Worm (Caenorhabditis elegans): Measurements from ENCODE around the gene aqp-10.

The aqp-10 gene

ce11 chrII:9729196-9729595 lies 40.5 kb downstream of the aqp-10 start:
- TF ChIP-seq ceh-9 (tag; optimal IDR thresholded peaks at IDR 0.05) (no peak), lin-15B (tag; optimal IDR thresholded peaks at IDR 0.05) (peak; percentile 35), elt-1 (tag; optimal IDR thresholded peaks at IDR 0.05) (no peak), egl-5 (tag; optimal IDR thresholded peaks at IDR 0.05) (no peak), unc-62 (GFP tag; optimal IDR thresholded peaks at IDR 0.05) (no peak), nhr-23 (tag; optimal IDR thresholded peaks at IDR 0.05) (peak; percentile 71), pha-4 (tag; optimal IDR thresholded peaks at IDR 0.05) (peak; percentile 41), fkh-2 (tag; optimal IDR thresholded peaks at IDR 0.05) (no peak), snpc-4 (tag; optimal IDR thresholded peaks at IDR 0.05) (no peak), aly-2 (tag; optimal IDR thresholded peaks at IDR 0.05) (no peak), nhr-25 (tag; optimal IDR thresholded peaks at IDR 0.05) (peak; percentile 59), ceh-28 (tag; optimal IDR thresholded peaks at IDR 0.05) (no peak), ztf-11 (tag; optimal IDR thresholded peaks at IDR 0.05) (no peak), eor-1 (tag; optimal IDR thresholded peaks at IDR 0.05) (no peak), mdl-1 (tag; optimal IDR thresholded peaks at IDR 0.05) (no peak), ceh-16 (tag; optimal IDR thresholded peaks at IDR 0.05) (no peak), daf-12 (tag; optimal IDR thresholded peaks at IDR 0.05) (no peak)

ce11 chrII:9728506-9728905 lies 41.1 kb downstream of the aqp-10 start:
- TF ChIP-seq snpc-4 (tag; optimal IDR thresholded peaks at IDR 0.05) = no peak
- peak; percentile 90 for TF ChIP-seq fkh-10 (GFP tag; optimal IDR thresholded peaks at IDR 0.05)
- no peak for TF ChIP-seq ZK546.5 (tag; optimal IDR thresholded peaks at IDR 0.05)
- no peak for TF ChIP-seq ceh-16 (tag; optimal IDR thresholded peaks at IDR 0.05)
- TF ChIP-seq nhr-28 (tag; optimal IDR thresholded peaks at IDR 0.05) = no peak

- TF ChIP-seq lin-15B (tag; optimal IDR thresholded peaks at IDR 0.05) = peak; percentile 1
- no peak for TF ChIP-seq fkh-10 (GFP tag; optimal IDR thresholded peaks at IDR 0.05)
- no peak for TF ChIP-seq mml-1 (tag; optimal IDR thresholded peaks at IDR 0.05)
- TF ChIP-seq egl-27 (tag; optimal IDR thresholded peaks at IDR 0.05) = no peak
- peak; percentile 46 for TF ChIP-seq egl-5 (tag; optimal IDR thresholded peaks at IDR 0.05)
- peak; percentile 56 for TF ChIP-seq nfya-1 (tag; optimal IDR thresholded peaks at IDR 0.05; ENCODE audit: insufficient read depth)
- peak; percentile 41 for TF ChIP-seq lin-39 (tag; optimal IDR thresholded peaks at IDR 0.05)
These were observed 42.4 kb downstream of the aqp-10 start for ce11 chrII:9727192-9727699.

- TF ChIP-seq nhr-76 (tag; optimal IDR thresholded peaks at IDR 0.05) (peak; percentile 91), unc-62 (GFP tag; optimal IDR thresholded peaks at IDR 0.05) (no peak)
These were observed 44.6 kb downstream of the aqp-10 start for ce11 chrII:9725056-9725455.

ce11 chrII:9724464-9724863 lies 45.2 kb downstream of the aqp-10 start, which contains the start of gene cutl-2:
TSS of gene cutl-2 (minus strand) at chrII:9724673.
- TF ChIP-seq fkh-2 (tag; optimal IDR thresholded peaks at IDR 0.05) (no peak), mdl-1 (tag; optimal IDR thresholded peaks at IDR 0.05) (no peak), pqm-1 (tag; optimal IDR thresholded peaks at IDR 0.05) (no peak), pha-4 (tag; optimal IDR thresholded peaks at IDR 0.05) (no peak), lin-15B (tag; optimal IDR thresholded peaks at IDR 0.05) (no peak), elt-3 (tag; optimal IDR thresholded peaks at IDR 0.05) (no peak), elt-2 (tag; optimal IDR thresholded peaks at IDR 0.05) (no peak), jun-1 (tag; optimal IDR thresholded peaks at IDR 0.05) (no peak), nhr-12 (tag; optimal IDR thresholded peaks at IDR 0.05) (no peak), nfya-1 (tag; optimal IDR thresholded peaks at IDR 0.05; ENCODE audit: insufficient read depth) (no peak), zag-1 (tag; optimal IDR thresholded peaks at IDR 0.05) (no peak), fos-1 (tag; optimal IDR thresholded peaks at IDR 0.05) (no peak), skn-1 (tag; optimal IDR thresholded peaks at IDR 0.05) (no peak), elt-1 (tag; optimal IDR thresholded peaks at IDR 0.05) (no peak), aly-2 (tag; optimal IDR thresholded peaks at IDR 0.05) (no peak), fkh-10 (GFP tag; optimal IDR thresholded peaks at IDR 0.05) (no peak), daf-12 (tag; optimal IDR thresholded peaks at IDR 0.05) (no peak), hmg-11 (tag; optimal IDR thresholded peaks at IDR 0.05) (no peak), ZK546.5 (tag; optimal IDR thresholded peaks at IDR 0.05) (no peak)

Data from whole organism, L3 larva.